Worm (Caenorhabditis elegans): Measurements from ENCODE around the gene K10C9.1.
A peak's percentile ranks its signal among the peaks of the same experiment; 100 is the strongest.

ce11 chrV:1049334-1049733 is 25.7 kb upstream of the K10C9.1 start:
- no peak for TF ChIP-seq nhr-23 (tag; optimal IDR thresholded peaks at IDR 0.05)
- no peak for TF ChIP-seq ZK546.5 (tag; optimal IDR thresholded peaks at IDR 0.05)
- peak; percentile 66 for TF ChIP-seq hmg-11 (tag; optimal IDR thresholded peaks at IDR 0.05)
- no peak for TF ChIP-seq ama-1 (optimal IDR thresholded peaks at IDR 0.05)
- TF ChIP-seq jun-1 (tag; optimal IDR thresholded peaks at IDR 0.05) = no peak
- no peak for TF ChIP-seq nhr-11 (tag; optimal IDR thresholded peaks at IDR 0.05)
- TF ChIP-seq elt-2 (tag; optimal IDR thresholded peaks at IDR 0.05) = no peak
- no peak for TF ChIP-seq mml-1 (tag; optimal IDR thresholded peaks at IDR 0.05)
